Fruit fly (Drosophila melanogaster) whole organism, pupa: ENCODE data around the gene AIF.

ENCODE experiments used
- CG10348 ChIP-seq: fragments of 200-800 bp; sonication (Bioruptor generic); IDR thresholded peaks from 2 replicates; pipeline ENCODE4 v1.3.6; 2022; ENCODE audit warnings: missing biosample characterization, missing genetic modification characterization
- CG12605 ChIP-seq: fragments of 200-800 bp; sonication (Bioruptor generic); IDR thresholded peaks from 2 replicates; pipeline ENCODE4 v1.3.6; 2022; ENCODE audit warnings: missing biosample characterization, missing genetic modification characterization
- CG13204 ChIP-seq: fragments of 200-800 bp; sonication (Bioruptor generic); optimal IDR thresholded peaks from 2 replicates; lab custom pipeline; 2018; ENCODE audit warnings: missing biosample characterization, mild to moderate bottlenecking, missing genetic modification characterization, moderate library complexity
- CG14655 ChIP-seq: fragments of 200-800 bp; sonication (Bioruptor generic); optimal IDR thresholded peaks from 3 replicates; lab custom pipeline; 2017; ENCODE audit warnings: mild to moderate bottlenecking, missing biosample characterization, missing genetic modification reagents, missing genetic modification characterization
- CG15710 ChIP-seq: fragments of 200-800 bp; sonication (Bioruptor generic); optimal IDR thresholded peaks from 2 replicates; lab custom pipeline; 2018; ENCODE audit warnings: missing biosample characterization, mild to moderate bottlenecking, missing genetic modification characterization, moderate library complexity
- CG17806 ChIP-seq: fragments of 200-800 bp; sonication (Bioruptor generic); optimal IDR thresholded peaks from 2 replicates; lab custom pipeline; 2018; ENCODE audit warnings: missing biosample characterization, mild to moderate bottlenecking, missing genetic modification characterization, moderate library complexity
- CG32121 ChIP-seq: fragments of 200-800 bp; sonication (Bioruptor generic); IDR thresholded peaks from 2 replicates; pipeline ENCODE4 v1.3.6; 2022; ENCODE audit warnings: missing biosample characterization, missing genetic modification characterization
- CG34367 ChIP-seq: fragments of 200-800 bp; sonication (Bioruptor generic); optimal IDR thresholded peaks from 2 replicates; lab custom pipeline; 2018; ENCODE audit warnings: missing biosample characterization, mild to moderate bottlenecking, missing genetic modification characterization
- CG4496 ChIP-seq: fragments of 200-800 bp; sonication (Bioruptor generic); IDR thresholded peaks from 3 replicates; pipeline ENCODE4 v1.3.6; 2022; ENCODE audit warnings: missing biosample characterization, missing genetic modification characterization
- CG8159 ChIP-seq: fragments of 200-800 bp; sonication (Bioruptor generic); optimal IDR thresholded peaks from 3 replicates; lab custom pipeline; 2018; ENCODE audit warnings: missing biosample characterization, mild to moderate bottlenecking, missing genetic modification characterization, moderate library complexity
- CG8301 ChIP-seq: fragments of 200-800 bp; sonication (Bioruptor generic); optimal IDR thresholded peaks from 2 replicates; lab custom pipeline; 2018; ENCODE audit warnings: missing biosample characterization, mild to moderate bottlenecking, missing genetic modification characterization
- CG9948 ChIP-seq: fragments of 200-800 bp; sonication (Bioruptor generic); optimal IDR thresholded peaks from 2 replicates; lab custom pipeline; 2018; ENCODE audit warnings: missing biosample characterization, mild to moderate bottlenecking, missing genetic modification characterization, moderate library complexity
- D1 ChIP-seq: fragments of 200-800 bp; sonication (Bioruptor generic); optimal IDR thresholded peaks from 2 replicates; lab custom pipeline; 2018; ENCODE audit warnings: missing biosample characterization, mild to moderate bottlenecking, missing genetic modification characterization, moderate library complexity
- EcR ChIP-seq: fragments of 200-800 bp; sonication (Bioruptor generic); optimal IDR thresholded peaks from 3 replicates; lab custom pipeline; 2019; ENCODE audit warnings: missing biosample characterization, missing genetic modification characterization, mild to moderate bottlenecking, moderate library complexity, missing genetic modification reagents
- Ets98B ChIP-seq: fragments of 200-800 bp; sonication (Bioruptor generic); IDR thresholded peaks from 2 replicates; pipeline ENCODE4 v1.3.6; 2022; ENCODE audit warnings: missing biosample characterization, missing genetic modification characterization
- Pif1A ChIP-seq: fragments of 200-800 bp; sonication (Bioruptor generic); optimal IDR thresholded peaks from 3 replicates; lab custom pipeline; 2016; ENCODE audit warnings: missing biosample characterization, missing genetic modification characterization
- Pif1B ChIP-seq: fragments of 200-800 bp; sonication (Bioruptor generic); optimal IDR thresholded peaks from 3 replicates; lab custom pipeline; 2016; ENCODE audit warnings: missing biosample characterization, missing genetic modification characterization
- Snoo ChIP-seq: fragments of 200-800 bp; sonication (Bioruptor generic); optimal IDR thresholded peaks from 3 replicates; lab custom pipeline; 2017; ENCODE audit warnings: missing biosample characterization, mild to moderate bottlenecking, missing genetic modification characterization, inconsistent platforms
- fd96Ca ChIP-seq: fragments of 200-800 bp; sonication (Bioruptor generic); IDR thresholded peaks from 3 replicates; pipeline ENCODE4 v1.3.6; 2022; ENCODE audit warnings: missing biosample characterization, missing genetic modification characterization
- gl ChIP-seq: fragments of 200-800 bp; sonication (Bioruptor generic); optimal IDR thresholded peaks from 2 replicates; lab custom pipeline; 2018; ENCODE audit warnings: missing biosample characterization, mild to moderate bottlenecking, missing genetic modification characterization
- rn ChIP-seq: fragments of 200-800 bp; sonication (Bioruptor generic); IDR thresholded peaks from 2 replicates; pipeline ENCODE4 v1.3.6; 2022; ENCODE audit warnings: missing biosample characterization, missing genetic modification characterization

The AIF gene

dm6 chr2L:2168894-2169456 lies 17.4 kb downstream of the AIF start:
- TF ChIP-seq Ets98B (GFP tag; lab: Robert Waterston, UW) (no peak), Pif1A (GFP tag; lab: Kevin White, UChicago) (no peak), CG13204 (GFP tag; lab: Kevin White, UChicago) (peak; percentile 69), CG8159 (tag; lab: Kevin White, UChicago) (no peak), CG8301 (tag; lab: Kevin White, UChicago) (no peak), CG17806 (tag; lab: Kevin White, UChicago) (no peak), EcR (peak; percentile 95)

dm6 chr2L:2171366-2172078 lies 20.0 kb downstream of the AIF start:
- TF ChIP-seq rn (GFP tag; lab: Robert Waterston, UW) (no peak), CG17806 (tag; lab: Kevin White, UChicago) (no peak)

- no peak for TF ChIP-seq fd96Ca
- TF ChIP-seq CG8159 (tag; lab: Kevin White, UChicago) = no peak
- no peak for TF ChIP-seq CG9948 (tag; lab: Kevin White, UChicago)
- TF ChIP-seq CG12605 (GFP tag; lab: Robert Waterston, UW) = no peak
- TF ChIP-seq, all 21 proteins: peak for 0
These were observed 21.0 kb downstream of the AIF start for dm6 chr2L:2172460-2173121.

- no peak for TF ChIP-seq Snoo (tag; lab: Kevin White, UChicago)
- TF ChIP-seq, all 21 proteins: peak for 0
These were observed 21.6 kb downstream of the AIF start for dm6 chr2L:2173191-2173590.

- TF ChIP-seq Pif1B (GFP tag; lab: Kevin White, UChicago) (no peak), rn (GFP tag; lab: Robert Waterston, UW) (no peak), CG8301 (tag; lab: Kevin White, UChicago) (no peak)
These were observed 22.1 kb downstream of the AIF start for dm6 chr2L:2173604-2174003.

- 0 out of 3 replicates have a peak, but pooled peaks have one; percentile 26 for TF ChIP-seq fd96Ca
- peak; percentile 46 for TF ChIP-seq CG9948 (tag; lab: Kevin White, UChicago)
- peak; percentile 19 for TF ChIP-seq Pif1A (GFP tag; lab: Kevin White, UChicago)
- peak; percentile 3 for TF ChIP-seq Snoo (tag; lab: Kevin White, UChicago)
- no peak; the same call in 1 of the 2 replicates for TF ChIP-seq Ets98B (GFP tag; lab: Robert Waterston, UW)
- TF ChIP-seq CG13204 (GFP tag; lab: Kevin White, UChicago) = peak; percentile 86
- peak; percentile 37; the same call in 1 of the 2 replicates for TF ChIP-seq CG32121 (GFP tag; lab: Robert Waterston, UW)
- no peak for TF ChIP-seq CG8301 (tag; lab: Kevin White, UChicago)
- TF ChIP-seq rn (GFP tag; lab: Robert Waterston, UW) = 0 out of 2 replicates have a peak, but pooled peaks have one; percentile 49
- peak; percentile 49; the same call in 2 of the 3 replicates for TF ChIP-seq CG4496 (GFP tag; lab: Robert Waterston, UW)
- TF ChIP-seq CG12605 (GFP tag; lab: Robert Waterston, UW) = peak; percentile 46
- TF ChIP-seq CG15710 (tag; lab: Kevin White, UChicago) = peak; percentile 35
- TF ChIP-seq gl = no peak
- TF ChIP-seq CG34367 (tag; lab: Kevin White, UChicago) = no peak
- no peak for TF ChIP-seq D1 (tag; lab: Kevin White, UChicago)
- peak; percentile 32 for TF ChIP-seq CG17806 (tag; lab: Kevin White, UChicago)
- peak; percentile 15 for TF ChIP-seq CG8159 (tag; lab: Kevin White, UChicago)
- TF ChIP-seq Pif1B (GFP tag; lab: Kevin White, UChicago) = peak; percentile 58
- TF ChIP-seq EcR = peak; percentile 94
- peak; percentile 23 for TF ChIP-seq CG14655 (GFP tag; lab: Kevin White, UChicago)
- no peak for TF ChIP-seq CG10348 (GFP tag; lab: Robert Waterston, UW)
These were observed 23.7 kb downstream of the AIF start for dm6 chr2L:2175090-2175830.
